Fruit fly (Drosophila melanogaster): ENCODE results near the gene CG10163.

The CG10163 gene

DNA sequence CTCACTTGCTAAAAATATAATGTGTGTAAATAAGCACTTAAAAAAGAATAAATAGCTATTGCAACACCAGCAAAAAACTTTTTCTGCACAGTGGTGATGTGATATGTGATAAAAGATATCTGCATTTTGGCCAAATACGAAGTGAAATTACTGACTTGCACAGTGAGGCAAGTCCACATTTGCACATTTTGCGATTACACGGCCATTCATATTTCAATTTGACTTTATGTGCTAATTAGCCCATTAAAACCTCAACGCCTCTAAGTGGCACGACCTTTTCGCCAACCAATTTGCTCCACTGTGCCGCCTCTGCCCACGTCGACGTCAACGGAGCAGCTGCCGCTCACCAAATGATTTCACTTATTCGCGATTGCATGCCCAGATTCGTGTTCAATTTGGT lies 38.4 kb downstream of the CG10163 start, which contains the start of gene CG33946 (continued):
- TF ChIP-seq achi (GFP tag; optimal IDR thresholded peaks at IDR 0.05) (peak; percentile 53), fd85E (GFP tag; optimal IDR thresholded peaks at IDR 0.05) (no peak), CG4318 (GFP tag; optimal IDR thresholded peaks at IDR 0.05) (peak; percentile 40), CG32006 (GFP tag; optimal IDR thresholded peaks at IDR 0.05) (peak; percentile 74), dsx (GFP tag; optimal IDR thresholded peaks at IDR 0.05; ENCODE audit: poor library complexity, severe bottlenecking) (no peak), eg (GFP tag; IDR thresholded peaks at IDR 0.05) (peak; percentile 83), Sox15 (GFP tag; optimal IDR thresholded peaks at IDR 0.05) (peak; percentile 57), CG8319 (GFP tag; optimal IDR thresholded peaks at IDR 0.05) (peak; percentile 40), Hr38 (GFP tag; optimal IDR thresholded peaks at IDR 0.05) (no peak), Eip75B (GFP tag; optimal IDR thresholded peaks at IDR 0.05) (peak; percentile 39), CG11902 (GFP tag; optimal IDR thresholded peaks at IDR 0.05) (peak; percentile 61), spab (GFP tag; optimal IDR thresholded peaks at IDR 0.05) (no peak), CG9139 (GFP tag; optimal IDR thresholded peaks at IDR 0.05) (no peak), CG11294 (GFP tag; IDR thresholded peaks at IDR 0.05) (peak; percentile 71), vri (GFP tag; optimal IDR thresholded peaks at IDR 0.05) (peak; percentile 35), CG8632 (GFP tag; optimal IDR thresholded peaks at IDR 0.05) (peak; percentile 37), Hr4 (GFP tag; optimal IDR thresholded peaks at IDR 0.05) (peak; percentile 60), CG3919 (GFP tag; optimal IDR thresholded peaks at IDR 0.05) (peak; percentile 76), Hr39 (GFP tag; optimal IDR thresholded peaks at IDR 0.05) (peak; percentile 85), acj6 (GFP tag; optimal IDR thresholded peaks at IDR 0.05) (peak; percentile 58), CG34406 (GFP tag; optimal IDR thresholded peaks at IDR 0.05) (peak; percentile 38), CG3032 (tag; optimal IDR thresholded peaks at IDR 0.05) (peak; percentile 3), CG11762 (GFP tag; optimal IDR thresholded peaks at IDR 0.05; ENCODE audit: insufficient read depth) (peak; percentile 57), CG6808 (GFP tag; optimal IDR thresholded peaks at IDR 0.05) (no peak), Met (GFP tag; optimal IDR thresholded peaks at IDR 0.05) (peak; percentile 70), Smox (GFP tag; optimal IDR thresholded peaks at IDR 0.05) (peak; percentile 74), Lpt (GFP tag; optimal IDR thresholded peaks at IDR 0.05) (peak; percentile 41), CG31627 (GFP tag; optimal IDR thresholded peaks at IDR 0.05) (peak; percentile 86)

DNA sequence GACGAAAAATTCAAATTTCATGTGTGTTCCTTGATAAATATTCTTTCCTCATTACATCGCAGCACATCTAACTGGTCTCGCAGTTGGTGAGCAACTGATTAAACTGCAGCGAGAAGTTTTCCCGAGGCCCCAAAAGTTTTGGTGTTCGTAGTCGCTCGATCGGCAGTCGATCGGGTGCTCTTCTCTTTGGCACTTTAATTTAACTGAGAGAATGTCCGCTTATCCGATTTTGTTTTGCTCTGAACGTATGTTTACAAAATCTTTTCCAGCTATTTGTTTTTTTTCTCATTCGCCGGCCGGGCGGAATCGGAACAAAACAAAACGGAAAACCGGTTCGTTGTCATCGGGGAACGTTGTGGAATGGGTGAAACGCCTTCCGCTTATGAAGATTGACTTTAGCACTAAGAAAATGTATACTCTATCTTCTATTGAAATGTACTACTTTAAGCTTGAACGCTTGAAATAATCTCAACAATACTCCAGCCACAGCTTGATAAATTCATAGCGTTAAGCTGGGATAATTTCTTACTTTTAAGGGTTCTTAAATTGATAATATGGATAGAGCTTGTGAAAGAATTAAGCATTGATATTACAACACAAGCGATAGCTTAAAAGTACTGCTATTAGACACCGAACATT lies 39.9 kb downstream of the CG10163 start:
- TF ChIP-seq Sox102F (GFP tag; optimal IDR thresholded peaks at IDR 0.05) (peak; percentile 8), CG9139 (GFP tag; optimal IDR thresholded peaks at IDR 0.05) (peak; percentile 55), CG32006 (GFP tag; optimal IDR thresholded peaks at IDR 0.05) (no peak), CG6854 (GFP tag; optimal IDR thresholded peaks at IDR 0.05) (peak; percentile 68), CG11902 (GFP tag; optimal IDR thresholded peaks at IDR 0.05) (no peak), CG6163 (GFP tag; IDR thresholded peaks at IDR 0.05) (peak; percentile 71; the same call in 2 of the 3 replicates), Eip75B (GFP tag; optimal IDR thresholded peaks at IDR 0.05) (peak; percentile 22), CG1621 (tag; optimal IDR thresholded peaks at IDR 0.05) (peak; percentile 61), dsx (GFP tag; optimal IDR thresholded peaks at IDR 0.05; ENCODE audit: poor library complexity, severe bottlenecking) (peak; percentile 14), fd85E (GFP tag; optimal IDR thresholded peaks at IDR 0.05) (no peak), ss (GFP tag; optimal IDR thresholded peaks at IDR 0.05) (peak; percentile 64 to 66), CG10669 (GFP tag; optimal IDR thresholded peaks at IDR 0.05) (peak; percentile 9), CG34406 (GFP tag; optimal IDR thresholded peaks at IDR 0.05) (no peak), CG6808 (GFP tag; optimal IDR thresholded peaks at IDR 0.05) (peak; percentile 45), CG8632 (GFP tag; optimal IDR thresholded peaks at IDR 0.05) (no peak), CG8119 (GFP tag; IDR thresholded peaks at IDR 0.05) (peak; percentile 49; the same call in 2 of the 3 replicates), CG15336 (GFP tag; IDR thresholded peaks at IDR 0.05) (peak; percentile 66; the same call in 1 of the 2 replicates), spab (GFP tag; optimal IDR thresholded peaks at IDR 0.05) (peak; percentile 18), Ets96B (tag; optimal IDR thresholded peaks at IDR 0.05) (peak; percentile 21), CG6276 (GFP tag; optimal IDR thresholded peaks at IDR 0.05) (peak; percentile 1), net (GFP tag; optimal IDR thresholded peaks at IDR 0.05) (peak; percentile 50), Eip78C (GFP tag) (peak; percentile 25), eg (GFP tag; IDR thresholded peaks at IDR 0.05) (peak; percentile 45; the same call in 1 of the 3 replicates), CG16779 (tag; optimal IDR thresholded peaks at IDR 0.05) (peak; percentile 46), fkh (GFP tag; optimal IDR thresholded peaks at IDR 0.05) (peak; percentile 81)

Measured in whole organism, prepupa.